Worm (Caenorhabditis elegans): ENCODE measurements around the gene B0001.3.

The B0001.3 gene

DNA sequence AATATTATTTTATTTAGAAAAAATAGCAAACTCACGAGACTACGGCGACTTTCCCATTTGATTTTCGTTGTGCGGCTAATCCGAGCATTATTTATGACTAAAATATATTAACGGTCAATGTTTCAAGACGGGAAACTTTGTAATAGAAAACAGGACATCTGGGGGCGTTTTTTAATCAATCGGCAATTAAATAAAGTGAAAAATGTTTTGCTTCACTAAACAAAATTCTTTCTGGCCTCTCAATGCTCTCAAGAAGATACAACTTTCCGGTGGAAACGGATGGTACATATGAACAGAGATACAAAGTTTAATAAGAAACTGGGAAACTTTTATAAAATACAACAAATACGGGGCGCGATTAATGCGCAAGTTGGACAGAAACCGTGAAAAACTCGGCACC, 5.3 kb upstream of the B0001.3 start, which contains the start of gene B0001.2:
Gene B0001.2, minus strand, starts transcription at position 101 of the 400 bp plus-strand sequence.
- TF ChIP-seq ceh-14 (tag; optimal IDR thresholded peaks at IDR 0.05) (no peak), madf-2 (tag; optimal IDR thresholded peaks at IDR 0.05) (no peak), odd-2 (tag; optimal IDR thresholded peaks at IDR 0.05) (no peak), fkh-10 (GFP tag; optimal IDR thresholded peaks at IDR 0.05) (no peak), che-1 (tag; optimal IDR thresholded peaks at IDR 0.05) (no peak), ceh-2 (tag; optimal IDR thresholded peaks at IDR 0.05) (no peak), syd-9 (tag; optimal IDR thresholded peaks at IDR 0.05) (no peak), rnt-1 (tag; optimal IDR thresholded peaks at IDR 0.05) (no peak), K02D7.2 (tag; optimal IDR thresholded peaks at IDR 0.05) (no peak), tbx-2 (tag; optimal IDR thresholded peaks at IDR 0.05) (no peak), ceh-22 (tag; optimal IDR thresholded peaks at IDR 0.05) (no peak), hlh-13 (GFP tag; optimal IDR thresholded peaks at IDR 0.05) (no peak), ceh-45 (GFP tag; IDR thresholded peaks at IDR 0.05) (no peak), K09A11.1 (tag; optimal IDR thresholded peaks at IDR 0.05; ENCODE audit: insufficient read depth) (no peak), nhr-11 (tag; optimal IDR thresholded peaks at IDR 0.05) (no peak), dve-1 (tag; optimal IDR thresholded peaks at IDR 0.05) (no peak), T23F11.4 (GFP tag; optimal IDR thresholded peaks at IDR 0.05) (no peak), ceh-19 (GFP tag; optimal IDR thresholded peaks at IDR 0.05) (no peak), ceh-24 (tag; optimal IDR thresholded peaks at IDR 0.05) (no peak), tbx-7 (tag; optimal IDR thresholded peaks at IDR 0.05) (no peak)

DNA sequence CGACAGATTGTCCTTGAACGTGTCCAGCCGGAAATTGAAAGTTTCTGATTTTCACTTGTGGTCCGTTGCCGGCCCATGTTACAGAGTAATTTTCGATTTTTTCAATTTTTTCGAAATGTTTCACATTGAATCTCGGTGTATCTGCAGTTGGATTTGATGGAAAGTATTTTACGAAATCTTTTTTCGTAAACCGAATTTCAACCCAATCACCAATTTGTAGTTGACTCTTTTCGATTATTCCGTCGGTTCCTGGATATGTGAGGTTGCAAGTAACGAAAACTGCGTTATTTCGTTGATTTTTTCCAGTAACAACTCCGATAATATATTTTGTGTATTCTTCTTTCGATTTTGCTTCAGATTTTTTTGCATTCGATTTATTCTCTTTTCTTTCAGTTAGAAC, 4.1 kb upstream of the B0001.3 start:
- TF ChIP-seq ceh-18 (tag; optimal IDR thresholded peaks at IDR 0.05) (no peak), K02D7.2 (tag; optimal IDR thresholded peaks at IDR 0.05) (no peak), pros-1 (tag; optimal IDR thresholded peaks at IDR 0.05) (no peak), npax-4 (tag; optimal IDR thresholded peaks at IDR 0.05) (no peak), ceh-34 (tag; optimal IDR thresholded peaks at IDR 0.05) (no peak), dve-1 (tag; optimal IDR thresholded peaks at IDR 0.05) (no peak), fkh-6 (tag; optimal IDR thresholded peaks at IDR 0.05) (no peak), hlh-6 (tag; optimal IDR thresholded peaks at IDR 0.05) (no peak), tbx-7 (tag; optimal IDR thresholded peaks at IDR 0.05) (no peak), hlh-30 (tag; optimal IDR thresholded peaks at IDR 0.05; ENCODE audit: insufficient read depth) (no peak), tbx-2 (tag; optimal IDR thresholded peaks at IDR 0.05) (no peak), hlh-13 (GFP tag; optimal IDR thresholded peaks at IDR 0.05) (no peak), ets-4 (tag; optimal IDR thresholded peaks at IDR 0.05) (no peak)

DNA sequence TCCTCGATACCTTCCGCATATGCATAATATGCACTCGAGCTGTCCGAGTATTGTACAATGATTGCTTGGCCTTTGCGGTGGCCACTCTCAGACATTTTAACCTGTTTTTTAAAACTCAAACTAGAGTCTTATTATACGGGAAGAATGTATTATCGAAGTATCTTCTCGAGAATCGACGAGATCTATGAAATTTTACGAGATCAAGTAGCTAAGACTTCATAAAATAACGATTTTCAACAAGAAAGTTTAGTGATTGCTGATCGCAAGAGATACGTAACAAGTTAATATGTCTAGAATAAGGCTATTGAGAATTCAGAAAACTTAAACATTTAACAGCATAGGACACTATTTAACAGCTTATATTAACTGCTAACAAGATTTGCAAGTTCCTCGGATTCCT, 2.3 kb downstream of the B0001.3 start, which contains the start of gene B0001.5:
Gene B0001.5, minus strand, starts transcription at position 101 of the 400 bp plus-strand sequence.
- TF ChIP-seq nfya-1 (tag; optimal IDR thresholded peaks at IDR 0.05) (no peak), ttx-3 (tag; optimal IDR thresholded peaks at IDR 0.05) (no peak), ceh-2 (tag; optimal IDR thresholded peaks at IDR 0.05) (no peak), lim-6 (tag; optimal IDR thresholded peaks at IDR 0.05) (no peak), hlh-6 (tag; optimal IDR thresholded peaks at IDR 0.05) (no peak), ceh-22 (tag; optimal IDR thresholded peaks at IDR 0.05) (no peak), unc-42 (tag; optimal IDR thresholded peaks at IDR 0.05) (no peak), hlh-8 (tag; optimal IDR thresholded peaks at IDR 0.05) (no peak), madf-2 (tag; optimal IDR thresholded peaks at IDR 0.05) (no peak), ceh-48 (tag; optimal IDR thresholded peaks at IDR 0.05) (no peak), mec-3 (tag; optimal IDR thresholded peaks at IDR 0.05; ENCODE audit: borderline replicate concordance) (no peak), dmd-4 (tag; optimal IDR thresholded peaks at IDR 0.05; ENCODE audit: borderline replicate concordance) (no peak), tbx-7 (tag; optimal IDR thresholded peaks at IDR 0.05) (no peak)

DNA sequence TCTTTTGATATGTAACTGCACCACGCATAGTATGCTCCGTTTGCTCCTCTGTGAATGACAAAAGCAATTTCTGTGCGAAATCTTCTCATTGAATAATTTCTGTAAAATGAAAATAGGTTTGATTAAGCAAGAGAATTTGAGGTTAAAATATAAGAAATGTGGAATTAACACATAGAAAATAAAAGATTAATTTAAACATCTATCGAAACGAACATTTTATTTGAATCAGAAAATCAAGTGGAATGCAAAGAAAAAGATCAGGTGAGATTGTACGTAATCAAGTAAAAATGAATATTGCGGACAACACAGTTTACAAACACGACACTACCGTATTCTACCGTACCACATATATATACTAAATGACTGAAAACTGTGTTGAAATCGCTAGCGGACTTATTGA, 4.6 kb downstream of the B0001.3 start, which contains the start of gene B0001.8:
Gene B0001.8, minus strand, starts transcription at position 101 of the 400 bp plus-strand sequence.
- TF ChIP-seq zip-5 (tag; optimal IDR thresholded peaks at IDR 0.05) (no peak), unc-55 (GFP tag; optimal IDR thresholded peaks at IDR 0.05) (no peak), dve-1 (tag; optimal IDR thresholded peaks at IDR 0.05) (no peak), ceh-22 (tag; optimal IDR thresholded peaks at IDR 0.05) (no peak), pax-1 (tag; optimal IDR thresholded peaks at IDR 0.05) (no peak), ceh-9 (tag; optimal IDR thresholded peaks at IDR 0.05) (no peak), pha-2 (tag; optimal IDR thresholded peaks at IDR 0.05) (no peak), nfya-1 (tag; optimal IDR thresholded peaks at IDR 0.05) (no peak)
